2 worm cellular contexts compared by ENCODE assay signal in the genomic region with DNA sequence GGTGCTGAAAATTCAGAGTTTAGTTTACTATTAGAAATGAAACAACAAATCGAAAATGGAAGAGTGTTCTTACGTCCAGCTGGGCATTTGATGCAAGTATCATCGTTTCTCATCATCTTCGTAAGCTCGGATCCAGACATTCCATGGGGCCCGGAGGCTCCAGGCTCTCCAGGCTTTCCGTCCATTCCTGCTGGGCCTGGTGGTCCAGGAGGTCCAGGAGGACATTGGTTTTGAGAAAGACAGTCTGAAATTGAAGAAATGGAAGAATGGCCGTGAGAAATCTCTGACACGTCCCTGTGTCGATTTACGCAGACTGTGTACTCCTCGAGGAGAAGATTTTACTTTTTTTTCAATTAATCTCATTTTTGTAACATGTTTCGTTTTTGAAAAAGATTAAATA.
A peak's percentile ranks its signal among the peaks of the same experiment; 100 is the strongest.
TF ChIP-seq lines count a peak whose summit lies in the region.

No protein-coding gene starts in this region.

TF ChIP-seq in whole organism, L4 larva, 104 proteins besides CTCF, POLR2A, EP300 and RAD21:
- TF ChIP-seq T26A8.4 (GFP tag; IDR thresholded peaks at IDR 0.05; lab: Robert Waterston, UW) (peak; percentile 53; the same call in 1 of the 2 replicates), ama-1 (optimal IDR thresholded peaks at IDR 0.05; lab: Kevin White, UChicago) (no peak)

TF ChIP-seq in whole organism, young adult, 124 proteins besides CTCF, POLR2A, EP300 and RAD21:
- TF ChIP-seq zfh-2 (GFP tag; conservative IDR thresholded peaks at IDR 0.05; lab: Robert Waterston, UW) (peak; percentile 5; the same call in 1 of the 2 replicates), akir-1 (GFP tag; optimal IDR thresholded peaks at IDR 0.05; lab: Kevin White, UChicago) (no peak)
